Worm (Caenorhabditis elegans): ENCODE data around the gene col-177.

Gene col-177

DNA sequence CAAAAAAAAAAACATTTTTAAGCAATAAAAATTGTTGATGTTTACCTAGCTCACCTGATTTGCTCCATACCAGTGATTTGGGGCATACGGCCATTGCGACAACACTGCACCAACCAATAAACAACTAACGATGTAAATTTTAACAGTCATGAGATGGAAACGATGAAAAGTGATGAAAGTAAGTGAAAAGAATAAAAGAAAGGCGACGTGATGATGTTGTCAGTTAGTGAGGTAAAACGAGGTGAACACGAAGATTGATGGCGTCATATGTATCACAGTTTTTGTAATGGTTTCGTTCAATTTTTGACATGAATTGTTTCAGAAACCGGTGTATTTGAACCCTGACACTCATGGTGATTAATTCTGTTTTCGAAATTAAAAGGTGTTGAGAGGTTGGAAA lies 50.5 kb downstream of the col-177 start, which contains the start of gene K09C8.7:
Gene K09C8.7, minus strand, starts transcription at position 226 of the 400 bp plus-strand sequence.
- TF ChIP-seq nhr-21 (tag; optimal IDR thresholded peaks at IDR 0.05) (no peak), sem-4 (tag; optimal IDR thresholded peaks at IDR 0.05) (no peak), ztf-1 (GFP tag; conservative IDR thresholded peaks at IDR 0.05) (no peak), F13H6.1 (tag; optimal IDR thresholded peaks at IDR 0.05) (no peak), egl-27 (tag; optimal IDR thresholded peaks at IDR 0.05) (no peak), snpc-4 (tag; optimal IDR thresholded peaks at IDR 0.05) (no peak), lin-13 (GFP tag; optimal IDR thresholded peaks at IDR 0.05) (no peak), sma-9 (GFP tag; optimal IDR thresholded peaks at IDR 0.05) (no peak), sma-9 (tag; optimal IDR thresholded peaks at IDR 0.05) (no peak), aly-2 (tag; optimal IDR thresholded peaks at IDR 0.05) (no peak), ztf-4 (tag; optimal IDR thresholded peaks at IDR 0.05) (no peak), lin-39 (tag; optimal IDR thresholded peaks at IDR 0.05) (no peak), mab-5 (tag; optimal IDR thresholded peaks at IDR 0.05) (no peak), nhr-77 (tag; optimal IDR thresholded peaks at IDR 0.05) (no peak), unc-55 (GFP tag; optimal IDR thresholded peaks at IDR 0.05) (no peak)
